Fruit fly (Drosophila melanogaster) whole organism, embryonic: ENCODE results near the gene Mer.
A peak's percentile ranks its signal among the peaks of the same experiment; 100 is the strongest.

Experiments used
- CG10431 ChIP-seq: fragments of 200-800 bp; sonication (Bioruptor generic); optimal IDR thresholded peaks from 3 replicates; lab custom pipeline; 2018; ENCODE audit warnings: missing biosample characterization, mild to moderate bottlenecking, missing genetic modification characterization
- CG11398 ChIP-seq: fragments of 200-800 bp; sonication (Bioruptor generic); optimal IDR thresholded peaks from 2 replicates; lab custom pipeline; 2016; ENCODE audit warnings: missing biosample characterization, missing genetic modification characterization
- CG11456 ChIP-seq: fragments of 200-800 bp; sonication (Bioruptor generic); IDR thresholded peaks from 3 replicates; pipeline ENCODE4 v1.3.6; 2022; ENCODE audit warnings: missing biosample characterization, missing genetic modification characterization
- CG11504 ChIP-seq: fragments of 200-800 bp; sonication (Bioruptor generic); optimal IDR thresholded peaks from 3 replicates; lab custom pipeline; 2019; ENCODE audit warnings: missing biosample characterization, mild to moderate bottlenecking, missing genetic modification characterization, moderate library complexity
- CG12219 ChIP-seq: fragments of 200-800 bp; sonication (Bioruptor generic); optimal IDR thresholded peaks from 3 replicates; lab custom pipeline; 2018; ENCODE audit warnings: missing biosample characterization, mild to moderate bottlenecking, missing genetic modification characterization
- CG13296 ChIP-seq: fragments of 200-800 bp; sonication (Bioruptor generic); optimal IDR thresholded peaks from 3 replicates; lab custom pipeline; 2018; ENCODE audit warnings: missing biosample characterization, mild to moderate bottlenecking, missing genetic modification characterization
- CG15696 ChIP-seq: fragments of 200-800 bp; sonication (Bioruptor generic); optimal IDR thresholded peaks from 2 replicates; lab custom pipeline; 2019; ENCODE audit warnings: missing biosample characterization, mild to moderate bottlenecking, missing genetic modification characterization, moderate library complexity
- CG16813 ChIP-seq: fragments of 200-800 bp; sonication (Bioruptor generic); IDR thresholded peaks from 3 replicates; pipeline ENCODE4 v1.3.6; 2022; ENCODE audit warnings: missing biosample characterization, missing genetic modification characterization; ENCODE audit not compliant: partially characterized antibody
- CG17829 ChIP-seq: fragments of 200-800 bp; optimal IDR thresholded peaks from 2 replicates; lab custom pipeline; 2019; ENCODE audit warnings: missing biosample characterization, mild to moderate bottlenecking, missing genetic modification characterization, moderate library complexity
- CG2202 ChIP-seq: fragments of 200-800 bp; sonication (Bioruptor generic); optimal IDR thresholded peaks from 2 replicates; lab custom pipeline; 2018; ENCODE audit warnings: missing biosample characterization, mild to moderate bottlenecking, missing genetic modification characterization
- CG3407 ChIP-seq: fragments of 200-800 bp; sonication (Bioruptor generic); optimal IDR thresholded peaks from 2 replicates; lab custom pipeline; 2018; ENCODE audit warnings: missing biosample characterization, mild to moderate bottlenecking, missing genetic modification characterization
- CG3995 ChIP-seq: fragments of 200-800 bp; sonication (Bioruptor generic); optimal IDR thresholded peaks from 3 replicates; lab custom pipeline; 2016; ENCODE audit warnings: missing biosample characterization, missing genetic modification characterization
- CG4360 ChIP-seq: fragments of 200-800 bp; sonication (Bioruptor generic); IDR thresholded peaks from 2 replicates; pipeline ENCODE4 v1.3.6; 2022; ENCODE audit warnings: missing biosample characterization, missing genetic modification characterization
- CG6813 ChIP-seq: fragments of 200-800 bp; sonication (Bioruptor generic); optimal IDR thresholded peaks from 2 replicates; lab custom pipeline; 2017; ENCODE audit warnings: missing biosample characterization, missing genetic modification characterization, mild to moderate bottlenecking, moderate library complexity, missing genetic modification reagents
- CG7987 ChIP-seq: fragments of 200-800 bp; sonication (Bioruptor generic); optimal IDR thresholded peaks from 2 replicates; lab custom pipeline; 2018; ENCODE audit warnings: missing biosample characterization, mild to moderate bottlenecking, missing genetic modification characterization, moderate library complexity
- CG8281 ChIP-seq: fragments of 200-800 bp; sonication (Bioruptor generic); optimal IDR thresholded peaks from 2 replicates; lab custom pipeline; 2018; ENCODE audit warnings: missing biosample characterization, mild to moderate bottlenecking, missing genetic modification characterization, moderate library complexity
- CG9215 ChIP-seq: fragments of 200-800 bp; sonication (Bioruptor generic); IDR thresholded peaks from 2 replicates; pipeline ENCODE4 v1.3.6; 2022; ENCODE audit warnings: missing biosample characterization, missing genetic modification characterization
- CHES-1-like ChIP-seq: fragments of 200-800 bp; sonication (Bioruptor generic); optimal IDR thresholded peaks from 2 replicates; lab custom pipeline; 2016; ENCODE audit warnings: missing biosample characterization, missing genetic modification characterization
- CTCF ChIP-seq: fragments of 200-800 bp; sonication (Bioruptor generic); optimal IDR thresholded peaks from 2 replicates; lab custom pipeline; 2017; ENCODE audit warnings: missing biosample characterization, mild to moderate bottlenecking, missing genetic modification characterization, moderate library complexity
- D19A ChIP-seq: fragments of 200-800 bp; optimal IDR thresholded peaks from 3 replicates; lab custom pipeline; 2019; ENCODE audit warnings: missing biosample characterization, mild to moderate bottlenecking, missing genetic modification characterization, moderate library complexity
- Dip2 ChIP-seq: fragments of 200-800 bp; sonication (Bioruptor generic); IDR thresholded peaks from 2 replicates; pipeline ENCODE4 v1.3.6; 2022; ENCODE audit warnings: missing biosample characterization, missing genetic modification characterization
- Dip3 ChIP-seq: fragments of 200-800 bp; sonication (Bioruptor generic); optimal IDR thresholded peaks from 3 replicates; lab custom pipeline; 2016; ENCODE audit warnings: missing biosample characterization, missing genetic modification characterization
- Elba2 ChIP-seq: fragments of 200-800 bp; sonication (Bioruptor generic); optimal IDR thresholded peaks from 3 replicates; lab custom pipeline; 2016; ENCODE audit warnings: missing biosample characterization, missing genetic modification characterization
- HLH3B ChIP-seq: fragments of 200-800 bp; sonication (Bioruptor generic); IDR thresholded peaks from 2 replicates; pipeline ENCODE4 v1.3.6; 2022; ENCODE audit warnings: missing biosample characterization, missing genetic modification characterization
- HLHmδ ChIP-seq: fragments of 200-800 bp; sonication (Bioruptor generic); optimal IDR thresholded peaks from 2 replicates; lab custom pipeline; 2018; ENCODE audit warnings: missing biosample characterization, mild to moderate bottlenecking, missing genetic modification characterization, moderate library complexity
- HmgZ ChIP-seq: fragments of 200-800 bp; sonication (Bioruptor generic); optimal IDR thresholded peaks from 2 replicates; lab custom pipeline; 2018; ENCODE audit warnings: missing biosample characterization, mild to moderate bottlenecking, missing genetic modification characterization
- Hmr ChIP-seq: fragments of 200-800 bp; sonication (Bioruptor generic); optimal IDR thresholded peaks from 3 replicates; lab custom pipeline; 2017; ENCODE audit warnings: mild to moderate bottlenecking, missing biosample characterization, missing genetic modification reagents, missing genetic modification characterization
- Hr39 ChIP-seq: fragments of >200 bp; optimal IDR thresholded peaks from 2 replicates; lab custom pipeline; 2017
- MTF-1 ChIP-seq: fragments of 200-800 bp; sonication (Bioruptor generic); optimal IDR thresholded peaks from 2 replicates; lab custom pipeline; 2018; ENCODE audit warnings: missing biosample characterization, mild to moderate bottlenecking, missing genetic modification characterization, borderline replicate concordance
- Max ChIP-seq: fragments of 200-800 bp; sonication (Bioruptor generic); optimal IDR thresholded peaks from 2 replicates; lab custom pipeline; 2016; ENCODE audit warnings: missing biosample characterization, mild to moderate bottlenecking, missing genetic modification characterization
- Poxn ChIP-seq: fragments of 200-800 bp; sonication (Bioruptor generic); IDR thresholded peaks from 2 replicates; pipeline ENCODE4 v1.3.6; 2022; ENCODE audit warnings: missing biosample characterization, missing genetic modification characterization
- Sox100B ChIP-seq: fragments of 200-800 bp; sonication (Bioruptor generic); optimal IDR thresholded peaks from 3 replicates; lab custom pipeline; 2018; ENCODE audit warnings: missing biosample characterization, mild to moderate bottlenecking, missing genetic modification characterization
- Sry-δ ChIP-seq: fragments of 200-800 bp; sonication (Bioruptor generic); optimal IDR thresholded peaks from 2 replicates; lab custom pipeline; 2016; ENCODE audit warnings: missing biosample characterization, missing genetic modification characterization
- Xbp1 ChIP-seq: fragments of 200-800 bp; sonication (Bioruptor generic); optimal IDR thresholded peaks from 3 replicates; lab custom pipeline; 2016; ENCODE audit warnings: missing biosample characterization, mild to moderate bottlenecking, missing genetic modification characterization
- bowl ChIP-seq: fragments of 200-800 bp; sonication (Bioruptor generic); IDR thresholded peaks from 2 replicates; pipeline ENCODE4 v1.3.6; 2022; ENCODE audit warnings: missing biosample characterization, missing genetic modification characterization
- cwo ChIP-seq: fragments of 200-800 bp; sonication (Bioruptor generic); optimal IDR thresholded peaks from 3 replicates; lab custom pipeline; 2017; ENCODE audit warnings: missing biosample characterization, missing genetic modification characterization, mild to moderate bottlenecking, moderate library complexity, missing genetic modification reagents
- dm ChIP-seq: fragments of 200-800 bp; sonication (Bioruptor generic); optimal IDR thresholded peaks from 3 replicates; lab custom pipeline; 2016; ENCODE audit warnings: missing biosample characterization, missing genetic modification characterization
- fd102C ChIP-seq: fragments of 200-800 bp; sonication (Bioruptor generic); optimal IDR thresholded peaks from 2 replicates; lab custom pipeline; 2018; ENCODE audit warnings: missing biosample characterization, mild to moderate bottlenecking, missing genetic modification characterization, moderate library complexity
- fru ChIP-seq: fragments of >200 bp; optimal IDR thresholded peaks from 2 replicates; lab custom pipeline; 2017
- gfzf ChIP-seq: fragments of 200-800 bp; sonication (Bioruptor generic); optimal IDR thresholded peaks from 2 replicates; lab custom pipeline; 2016; ENCODE audit warnings: missing biosample characterization, mild to moderate bottlenecking, missing genetic modification characterization, moderate library complexity
- gro ChIP-seq: fragments of 200-800 bp; sonication (Bioruptor generic); optimal IDR thresholded peaks from 2 replicates; lab custom pipeline; 2016; ENCODE audit warnings: missing biosample characterization, missing genetic modification characterization
- h ChIP-seq: fragments of >200 bp; optimal IDR thresholded peaks from 2 replicates; lab custom pipeline; 2017
- hth ChIP-seq: fragments of >200 bp; optimal IDR thresholded peaks from 2 replicates; lab custom pipeline; 2017; ENCODE audit warnings: inconsistent platforms
- ind ChIP-seq: fragments of 200-800 bp; sonication (Bioruptor generic); optimal IDR thresholded peaks from 3 replicates; lab custom pipeline; 2016; ENCODE audit warnings: missing biosample characterization, missing genetic modification characterization
- insv ChIP-seq, 2 experiments: fragments of 200-800 bp; sonication (Bioruptor generic); optimal IDR thresholded peaks; 3 replicates each; lab custom pipeline; 2016 to 2018; ENCODE audit warnings: missing biosample characterization in 2 of 2, missing genetic modification characterization in 2 of 2
- lmd ChIP-seq: fragments of 200-800 bp; sonication (Bioruptor generic); IDR thresholded peaks from 2 replicates; pipeline ENCODE4 v1.3.6; 2022; ENCODE audit warnings: missing biosample characterization, missing genetic modification characterization
- pan ChIP-seq, 4 experiments: fragments of >200 bp in 3 of 4; fragments of 200-800 bp in 1 of 4; sonication (Bioruptor generic) in 1 of 4; optimal IDR thresholded peaks in 3 of 4; IDR thresholded peaks in 1 of 4; 2 replicates each; pipeline versions ENCODE4 v1.3.6 to Lab custom; 2017 to 2022; ENCODE audit warnings: missing biosample characterization in 2 of 4, missing genetic modification characterization in 2 of 4, mixed read lengths in 1 of 4
- run ChIP-seq: fragments of 200-800 bp; sonication (Bioruptor generic); optimal IDR thresholded peaks from 3 replicates; lab custom pipeline; 2018; ENCODE audit warnings: missing biosample characterization, mild to moderate bottlenecking, missing genetic modification characterization
- so ChIP-seq: fragments of 200-800 bp; sonication (Bioruptor generic); IDR thresholded peaks from 3 replicates; pipeline ENCODE4 v1.3.6; 2022; ENCODE audit warnings: missing biosample characterization, missing genetic modification characterization
- sob ChIP-seq: fragments of 200-800 bp; sonication (Bioruptor generic); IDR thresholded peaks from 2 replicates; pipeline ENCODE4 v1.3.6; 2022; ENCODE audit warnings: missing biosample characterization, missing genetic modification characterization
- ssp ChIP-seq: fragments of 200-800 bp; sonication (Bioruptor generic); IDR thresholded peaks from 2 replicates; pipeline ENCODE4 v1.3.6; 2022; ENCODE audit warnings: missing biosample characterization, missing genetic modification characterization
- zfh2 ChIP-seq: fragments of 200-800 bp; sonication (Bioruptor generic); optimal IDR thresholded peaks from 2 replicates; lab custom pipeline; 2016; ENCODE audit warnings: missing biosample characterization, missing genetic modification characterization

The Mer gene

DNA sequence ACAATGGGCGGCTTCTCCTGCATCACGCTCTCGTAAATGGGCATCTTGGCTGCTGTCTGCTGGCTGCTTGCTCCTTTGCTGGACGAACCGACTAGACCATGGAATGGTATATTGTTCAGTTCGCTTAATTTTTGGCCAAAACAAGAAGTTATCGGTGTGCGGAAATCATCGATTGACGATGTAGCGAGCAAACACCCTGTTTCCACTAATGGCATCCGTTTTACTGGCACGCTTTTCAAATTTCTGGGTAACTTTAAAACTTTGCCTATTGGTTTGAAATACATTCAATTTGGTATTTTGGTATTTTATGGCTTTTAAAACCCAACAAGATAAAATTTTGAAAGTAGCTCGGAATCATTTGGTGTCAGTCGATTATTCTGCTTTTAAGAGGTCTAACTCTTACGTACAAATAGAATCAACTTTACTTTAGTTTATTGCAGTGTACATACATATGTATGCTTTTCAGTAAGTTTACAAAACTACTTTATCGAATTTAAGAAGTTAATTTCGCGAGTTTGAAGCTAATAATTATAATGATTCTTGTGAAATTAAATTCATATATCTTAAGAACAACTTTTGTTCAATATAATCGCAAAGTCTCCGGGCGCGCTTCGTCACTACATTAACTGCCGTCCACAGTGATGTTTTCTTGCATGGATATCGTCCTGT, 47.3 kb downstream of the Mer start, which contains the start of gene Arp10 (continued):
- peak; percentile 47 for TF ChIP-seq gfzf (GFP tag; lab: Kevin White, UChicago)
- no peak for TF ChIP-seq CTCF (GFP tag; lab: Kevin White, UChicago)
- no peak for TF ChIP-seq CG3407
- peak; percentile 57 for TF ChIP-seq Sry-δ
- peak; percentile 14 for TF ChIP-seq zfh2 (GFP tag; lab: Kevin White, UChicago)
- TF ChIP-seq fru: no peak
- TF ChIP-seq CG16813 (GFP tag; lab: Robert Waterston, UW): peak; percentile 60; the same call in 2 of the 3 replicates
- TF ChIP-seq pan (optimal IDR thresholded peaks at IDR 0.05; lab: Kevin White, UChicago): no peak
- no peak for TF ChIP-seq pan (GFP tag; optimal IDR thresholded peaks at IDR 0.05 in 1 of 2, IDR thresholded peaks at IDR 0.05 in 1 of 2)
- no peak for TF ChIP-seq CG8281 (tag; lab: Kevin White, UChicago)
- TF ChIP-seq CG13296 (GFP tag; lab: Kevin White, UChicago): no peak
- no peak for TF ChIP-seq run (tag; lab: Kevin White, UChicago)
- TF ChIP-seq D19A (tag; lab: Kevin White, UChicago): no peak
- no peak for TF ChIP-seq Max (GFP tag; lab: Kevin White, UChicago)
- peak; percentile 0 for TF ChIP-seq ind (GFP tag; lab: Kevin White, UChicago)
- no peak for TF ChIP-seq CG7987 (GFP tag; lab: Kevin White, UChicago)
- TF ChIP-seq so (GFP tag; lab: Robert Waterston, UW): no peak
- no peak for TF ChIP-seq CG11398 (GFP tag; lab: Kevin White, UChicago)
- TF ChIP-seq gro (GFP tag; lab: Kevin White, UChicago): no peak
- peak; percentile 92 for TF ChIP-seq ssp
- no peak for TF ChIP-seq insv (GFP tag; optimal IDR thresholded peaks at IDR 0.05; lab: Kevin White, UChicago)
- no peak for TF ChIP-seq CG4360 (GFP tag; lab: Robert Waterston, UW)
- no peak for TF ChIP-seq CG11504 (tag; lab: Kevin White, UChicago)
- TF ChIP-seq HLHmδ (GFP tag; lab: Kevin White, UChicago): no peak
- no peak for TF ChIP-seq dm (GFP tag; lab: Kevin White, UChicago)
- no peak for TF ChIP-seq lmd (GFP tag; lab: Robert Waterston, UW)
- TF ChIP-seq Hr39 (lab: Kevin White, UChicago): no peak
- TF ChIP-seq Dip2 (GFP tag; lab: Robert Waterston, UW): no peak
- TF ChIP-seq CG3995 (GFP tag; lab: Kevin White, UChicago): peak; percentile 75
- no peak for TF ChIP-seq CG2202 (tag; lab: Kevin White, UChicago)
- TF ChIP-seq bowl (GFP tag; lab: Robert Waterston, UW): no peak
- no peak for TF ChIP-seq h (lab: Kevin White, UChicago)
- TF ChIP-seq Hmr (GFP tag; lab: Kevin White, UChicago): no peak
- TF ChIP-seq CG12219: no peak
- TF ChIP-seq MTF-1 (GFP tag; lab: Kevin White, UChicago): no peak
- TF ChIP-seq CG11456: peak; percentile 52; the same call in 1 of the 3 replicates
- peak; percentile 56 for TF ChIP-seq Elba2 (GFP tag; lab: Kevin White, UChicago)
- peak; percentile 31 for TF ChIP-seq Xbp1 (GFP tag; lab: Kevin White, UChicago)
- no peak for TF ChIP-seq CG6813
- TF ChIP-seq CG10431: no peak
- TF ChIP-seq Dip3 (GFP tag; lab: Kevin White, UChicago): no peak
- TF ChIP-seq HmgZ (tag; lab: Kevin White, UChicago): peak; percentile 50
- no peak for TF ChIP-seq Poxn (GFP tag; lab: Robert Waterston, UW)
- peak; percentile 13 for TF ChIP-seq CG15696
- no peak for TF ChIP-seq CG9215 (GFP tag; lab: Robert Waterston, UW)
- no peak for TF ChIP-seq fd102C (GFP tag; lab: Kevin White, UChicago)
- TF ChIP-seq sob (GFP tag; lab: Robert Waterston, UW): no peak
- TF ChIP-seq CG17829 (tag; lab: Kevin White, UChicago): peak; percentile 15
- no peak for TF ChIP-seq hth (lab: Kevin White, UChicago)
- no peak for TF ChIP-seq HLH3B (GFP tag; lab: Robert Waterston, UW)
- TF ChIP-seq CHES-1-like (GFP tag; lab: Kevin White, UChicago): peak; percentile 32
- TF ChIP-seq Sox100B (GFP tag; lab: Kevin White, UChicago): no peak
- TF ChIP-seq cwo: no peak
